Fruit fly (Drosophila melanogaster) whole organism: ENCODE results near the gene MED30.

Source experiments
- CG8478 ChIP-seq: fragments of >200 bp; optimal IDR thresholded peaks from 2 replicates; lab custom pipeline; 2018; ENCODE audit warnings: inconsistent platforms
- psq ChIP-seq: fragments of >200 bp; optimal IDR thresholded peaks from 2 replicates; lab custom pipeline; 2017

DNA sequence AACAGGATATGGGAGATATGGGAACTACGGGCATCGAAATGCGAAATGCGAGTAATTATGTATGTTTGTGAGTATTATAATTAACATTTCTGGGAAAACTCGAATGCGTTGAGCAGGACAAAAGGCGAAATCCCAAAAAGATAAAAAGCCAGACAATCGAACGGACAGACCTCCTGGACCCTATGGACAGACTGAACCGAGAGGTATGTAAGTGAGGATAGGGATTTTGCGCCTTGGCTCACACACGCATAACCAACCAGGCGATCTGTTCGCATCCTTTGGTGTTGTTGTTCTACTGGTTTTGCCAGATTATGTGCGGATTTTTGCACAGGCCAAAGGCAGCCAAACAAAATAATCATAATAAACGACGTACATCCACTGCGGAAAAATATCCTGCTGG is 36.0 kb downstream of the MED30 start:
- TF ChIP-seq psq (lab: Kevin White, UChicago) (no peak), CG8478 (lab: Kevin White, UChicago) (no peak)
